Worm (Caenorhabditis elegans): ENCODE data around the gene T12E12.6.

ce11 chrIV:5534596-5534995 lies 39.3 kb downstream of the T12E12.6 start:
- no peak for TF ChIP-seq elt-2 (tag; optimal IDR thresholded peaks at IDR 0.05)
- TF ChIP-seq unc-62 (GFP tag; optimal IDR thresholded peaks at IDR 0.05), result no peak
- no peak for TF ChIP-seq ceh-8 (GFP tag; optimal IDR thresholded peaks at IDR 0.05)
- no peak for TF ChIP-seq unc-130 (tag; optimal IDR thresholded peaks at IDR 0.05)
- no peak for TF ChIP-seq nhr-77 (tag; optimal IDR thresholded peaks at IDR 0.05)
- TF ChIP-seq nhr-237 (tag; optimal IDR thresholded peaks at IDR 0.05), result no peak
- no peak for TF ChIP-seq lir-3 (tag; optimal IDR thresholded peaks at IDR 0.05; ENCODE audit: poor library complexity)
- TF ChIP-seq swsn-7 (tag; optimal IDR thresholded peaks at IDR 0.05), result no peak
- TF ChIP-seq ceh-88 (GFP tag; IDR thresholded peaks at IDR 0.05), result no peak

Measured in whole organism, L1 larva.